Fruit fly (Drosophila melanogaster) whole organism, embryonic: ENCODE results near the gene CG4660.

Experiments used
- Atf-2 ChIP-seq: fragments of 200-800 bp; sonication (Bioruptor generic); optimal IDR thresholded peaks from 2 replicates; lab custom pipeline; 2016; ENCODE audit warnings: missing biosample characterization, missing genetic modification characterization
- B-H2 ChIP-seq: fragments of 200-800 bp; sonication (Bioruptor generic); optimal IDR thresholded peaks from 2 replicates; lab custom pipeline; 2018; ENCODE audit warnings: missing biosample characterization, mild to moderate bottlenecking, missing genetic modification characterization
- CG13287 ChIP-seq: fragments of 200-800 bp; sonication (Bioruptor generic); IDR thresholded peaks from 2 replicates; pipeline ENCODE4 v1.3.6; 2022; ENCODE audit warnings: missing biosample characterization, missing genetic modification characterization; ENCODE audit not compliant: partially characterized antibody
- CG13424 ChIP-seq: fragments of 200-800 bp; sonication (Bioruptor generic); optimal IDR thresholded peaks from 2 replicates; lab custom pipeline; 2019; ENCODE audit warnings: missing biosample characterization, mild to moderate bottlenecking, missing genetic modification characterization, moderate library complexity
- CG17186 ChIP-seq: fragments of 200-800 bp; sonication (Bioruptor generic); optimal IDR thresholded peaks from 3 replicates; lab custom pipeline; 2017; ENCODE audit warnings: missing biosample characterization, missing genetic modification reagents, missing genetic modification characterization
- CG18262 ChIP-seq: fragments of 200-800 bp; optimal IDR thresholded peaks from 3 replicates; lab custom pipeline; 2019; ENCODE audit warnings: missing biosample characterization, mild to moderate bottlenecking, missing genetic modification characterization, moderate library complexity
- CG18599 ChIP-seq: fragments of 200-800 bp; sonication (Bioruptor generic); optimal IDR thresholded peaks from 3 replicates; lab custom pipeline; 2017; ENCODE audit warnings: missing biosample characterization, missing genetic modification characterization, mild to moderate bottlenecking, moderate library complexity, missing genetic modification reagents
- CG2678 ChIP-seq: fragments of 200-800 bp; sonication (Bioruptor generic); optimal IDR thresholded peaks from 3 replicates; lab custom pipeline; 2019; ENCODE audit warnings: missing biosample characterization, mild to moderate bottlenecking, missing genetic modification characterization, moderate library complexity
- CG31441 ChIP-seq: fragments of 200-800 bp; sonication (Bioruptor generic); IDR thresholded peaks from 2 replicates; pipeline ENCODE4 v1.3.6; 2022; ENCODE audit warnings: missing biosample characterization, missing genetic modification characterization
- CG34376 ChIP-seq: fragments of 200-800 bp; sonication (Bioruptor generic); optimal IDR thresholded peaks from 2 replicates; lab custom pipeline; 2018; ENCODE audit warnings: missing biosample characterization, mild to moderate bottlenecking, missing genetic modification characterization
- CG4424 ChIP-seq: fragments of 200-800 bp; sonication (Bioruptor generic); optimal IDR thresholded peaks from 3 replicates; lab custom pipeline; 2016; ENCODE audit warnings: missing biosample characterization, missing genetic modification characterization
- CG6272 ChIP-seq: fragments of 200-800 bp; sonication (Bioruptor generic); IDR thresholded peaks from 2 replicates; pipeline ENCODE4 v1.3.6; 2022; ENCODE audit warnings: missing biosample characterization, missing genetic modification characterization
- CG6689 ChIP-seq: fragments of 200-800 bp; sonication (Bioruptor generic); IDR thresholded peaks from 2 replicates; pipeline ENCODE4 v1.3.6; 2022; ENCODE audit warnings: missing biosample characterization, missing genetic modification characterization
- CG6791 ChIP-seq: fragments of 200-800 bp; sonication (Bioruptor generic); IDR thresholded peaks from 3 replicates; pipeline ENCODE4 v1.3.6; 2022; ENCODE audit warnings: missing biosample characterization, missing genetic modification characterization; ENCODE audit not compliant: partially characterized antibody
- CG6854 ChIP-seq: fragments of 200-800 bp; sonication (Bioruptor generic); optimal IDR thresholded peaks from 3 replicates; lab custom pipeline; 2017; ENCODE audit warnings: missing biosample characterization, mild to moderate bottlenecking, missing genetic modification characterization
- CG7271 ChIP-seq: fragments of 200-800 bp; sonication (Bioruptor generic); optimal IDR thresholded peaks from 2 replicates; lab custom pipeline; 2018; ENCODE audit warnings: missing biosample characterization, mild to moderate bottlenecking, missing genetic modification characterization, moderate library complexity
- CG8089 ChIP-seq: fragments of 200-800 bp; sonication (Bioruptor generic); optimal IDR thresholded peaks from 3 replicates; lab custom pipeline; 2016; ENCODE audit warnings: missing biosample characterization, missing genetic modification characterization
- CG9817 ChIP-seq: fragments of 200-800 bp; sonication (Bioruptor generic); optimal IDR thresholded peaks from 2 replicates; lab custom pipeline; 2018; ENCODE audit warnings: missing biosample characterization, mild to moderate bottlenecking, missing genetic modification characterization, moderate library complexity
- CTCF ChIP-seq: fragments of 200-800 bp; sonication (Bioruptor generic); optimal IDR thresholded peaks from 2 replicates; lab custom pipeline; 2017; ENCODE audit warnings: missing biosample characterization, mild to moderate bottlenecking, missing genetic modification characterization, moderate library complexity
- Dbx ChIP-seq: fragments of 200-800 bp; sonication (Bioruptor generic); IDR thresholded peaks from 3 replicates; pipeline ENCODE4 v1.3.6; 2022; ENCODE audit warnings: missing biosample characterization, missing genetic modification characterization
- Gsc ChIP-seq: fragments of 200-800 bp; sonication (Bioruptor generic); IDR thresholded peaks from 2 replicates; pipeline ENCODE4 v1.3.6; 2022; ENCODE audit warnings: missing biosample characterization, missing genetic modification characterization
- Hmr ChIP-seq: fragments of 200-800 bp; sonication (Bioruptor generic); optimal IDR thresholded peaks from 3 replicates; lab custom pipeline; 2017; ENCODE audit warnings: mild to moderate bottlenecking, missing biosample characterization, missing genetic modification reagents, missing genetic modification characterization
- Med ChIP-seq: fragments of 200-800 bp; sonication (Bioruptor generic); peaks from one replicate; lab custom pipeline; 2016; ENCODE audit warnings: missing biosample characterization, missing genetic modification characterization, mild to moderate bottlenecking, inconsistent platforms, moderate library complexity
- NC2α ChIP-seq: fragments of 200-800 bp; sonication (Bioruptor generic); optimal IDR thresholded peaks from 2 replicates; lab custom pipeline; 2016; ENCODE audit warnings: missing biosample characterization, missing genetic modification characterization
- Rfx ChIP-seq: fragments of 200-800 bp; sonication (Bioruptor generic); IDR thresholded peaks from 2 replicates; pipeline ENCODE4 v1.3.6; 2022; ENCODE audit warnings: missing biosample characterization, missing genetic modification characterization
- Sox102F ChIP-seq: fragments of 200-800 bp; sonication (Bioruptor generic); optimal IDR thresholded peaks from 2 replicates; lab custom pipeline; 2018; ENCODE audit warnings: missing biosample characterization, mild to moderate bottlenecking, missing genetic modification characterization, moderate library complexity
- TFAM ChIP-seq: fragments of 200-800 bp; sonication (Bioruptor generic); optimal IDR thresholded peaks from 2 replicates; lab custom pipeline; 2017; ENCODE audit warnings: missing biosample characterization, missing genetic modification characterization, inconsistent platforms
- bowl ChIP-seq: fragments of 200-800 bp; sonication (Bioruptor generic); IDR thresholded peaks from 2 replicates; pipeline ENCODE4 v1.3.6; 2022; ENCODE audit warnings: missing biosample characterization, missing genetic modification characterization
- br ChIP-seq: fragments of >200 bp; optimal IDR thresholded peaks from 2 replicates; lab custom pipeline; 2017
- chif ChIP-seq, 2 experiments: fragments of 200-800 bp; sonication (Bioruptor generic); optimal IDR thresholded peaks; 3 replicates each; lab custom pipeline; 2016; ENCODE audit warnings: missing biosample characterization in 2 of 2, missing genetic modification characterization in 2 of 2
- chm ChIP-seq: fragments of 200-800 bp; sonication (Bioruptor generic); IDR thresholded peaks from 2 replicates; pipeline ENCODE4 v1.3.6; 2022; ENCODE audit warnings: missing biosample characterization, missing genetic modification characterization
- ftz-f1 ChIP-seq: fragments of 200-800 bp; sonication (Bioruptor generic); optimal IDR thresholded peaks from 2 replicates; lab custom pipeline; 2016; ENCODE audit warnings: missing biosample characterization, missing genetic modification characterization
- gce ChIP-seq: fragments of 200-800 bp; sonication (Bioruptor generic); IDR thresholded peaks from 3 replicates; pipeline ENCODE4 v1.3.6; 2022; ENCODE audit warnings: missing biosample characterization, missing genetic modification characterization
- hbn ChIP-seq: fragments of 200-800 bp; sonication (Bioruptor generic); IDR thresholded peaks from 2 replicates; pipeline ENCODE4 v1.3.6; 2022; ENCODE audit warnings: missing biosample characterization, missing genetic modification characterization; ENCODE audit not compliant: partially characterized antibody
- lola ChIP-seq, 3 experiments: fragments of >200 bp in 2 of 3; fragments of 200-800 bp in 1 of 3; sonication (Bioruptor generic) in 1 of 3; optimal IDR thresholded peaks; 2 replicates each; lab custom pipeline; 2017 to 2019; ENCODE audit warnings: missing biosample characterization in 3 of 3, missing genetic modification characterization in 3 of 3, mild to moderate bottlenecking in 1 of 3, moderate library complexity in 1 of 3
- mam ChIP-seq: fragments of 200-800 bp; sonication (Bioruptor generic); optimal IDR thresholded peaks from 3 replicates; lab custom pipeline; 2016; ENCODE audit warnings: missing biosample characterization, missing genetic modification characterization
- org-1 ChIP-seq: fragments of 200-800 bp; sonication (Bioruptor generic); optimal IDR thresholded peaks from 2 replicates; lab custom pipeline; 2017; ENCODE audit warnings: missing biosample characterization, missing genetic modification characterization
- p53 ChIP-seq: fragments of 200-800 bp; sonication (Bioruptor generic); optimal IDR thresholded peaks from 2 replicates; lab custom pipeline; 2016; ENCODE audit warnings: missing biosample characterization, missing genetic modification characterization
- pfk ChIP-seq: fragments of 200-800 bp; sonication (Bioruptor generic); optimal IDR thresholded peaks from 2 replicates; lab custom pipeline; 2018; ENCODE audit warnings: missing biosample characterization, mild to moderate bottlenecking, missing genetic modification characterization, moderate library complexity
- pnt ChIP-seq: fragments of 200-800 bp; sonication (Bioruptor generic); optimal IDR thresholded peaks from 3 replicates; lab custom pipeline; 2016; ENCODE audit warnings: missing biosample characterization, missing genetic modification characterization
- prd ChIP-seq, 3 experiments: fragments of >200 bp in 2 of 3; fragments of 200-800 bp in 1 of 3; sonication (Bioruptor generic) in 1 of 3; optimal IDR thresholded peaks in 2 of 3; IDR thresholded peaks in 1 of 3; 2 replicates in 2 of 3; 3 replicates in 1 of 3; pipeline versions ENCODE4 v1.3.6 to Lab custom; 2017 to 2022; ENCODE audit warnings: missing biosample characterization in 1 of 3, missing genetic modification characterization in 1 of 3
- scrt ChIP-seq: fragments of 200-800 bp; sonication (Bioruptor generic); optimal IDR thresholded peaks from 2 replicates; lab custom pipeline; 2018; ENCODE audit warnings: missing biosample characterization, mild to moderate bottlenecking, missing genetic modification characterization, moderate library complexity
- sima ChIP-seq: fragments of 200-800 bp; sonication (Bioruptor generic); optimal IDR thresholded peaks from 2 replicates; lab custom pipeline; 2016; ENCODE audit warnings: missing biosample characterization, missing genetic modification characterization
- sna ChIP-seq: fragments of 200-800 bp; sonication (Bioruptor generic); IDR thresholded peaks from 2 replicates; pipeline ENCODE4 v1.3.6; 2022; ENCODE audit warnings: missing biosample characterization, missing genetic modification characterization; ENCODE audit not compliant: partially characterized antibody
- sqz ChIP-seq: fragments of 200-800 bp; sonication (Bioruptor generic); optimal IDR thresholded peaks from 3 replicates; lab custom pipeline; 2018; ENCODE audit warnings: missing biosample characterization, mild to moderate bottlenecking, missing genetic modification characterization
- tgo ChIP-seq: fragments of 200-800 bp; sonication (Bioruptor generic); IDR thresholded peaks from 3 replicates; pipeline ENCODE4 v1.3.6; 2022; ENCODE audit warnings: missing biosample characterization, missing genetic modification characterization
- usp ChIP-seq: fragments of >200 bp; optimal IDR thresholded peaks from 2 replicates; lab custom pipeline; 2017; ENCODE audit warnings: missing biosample characterization, missing genetic modification characterization
- yki ChIP-seq: fragments of >200 bp; optimal IDR thresholded peaks from 3 replicates; lab custom pipeline; 2018

CG4660 gene

dm6 chrX:6039431-6040016 is 41.6 kb downstream of the CG4660 start, which contains the start of gene CG5937 (continued):
- no peak for TF ChIP-seq CG6272 (GFP tag; lab: Robert Waterston, UW)
- no peak for TF ChIP-seq yki (lab: Kevin White, UChicago)
- TF ChIP-seq Gsc (GFP tag; lab: Robert Waterston, UW): no peak
- no peak for TF ChIP-seq org-1 (GFP tag; lab: Kevin White, UChicago)
- TF ChIP-seq pnt (GFP tag; lab: Kevin White, UChicago): no peak
- no peak for TF ChIP-seq chif (GFP tag; optimal IDR thresholded peaks at IDR 0.05; lab: Kevin White, UChicago)
- TF ChIP-seq CG13424 (tag; lab: Kevin White, UChicago): peak; percentile 46
- no peak for TF ChIP-seq CG13287 (GFP tag; lab: Robert Waterston, UW)
- TF ChIP-seq hbn (GFP tag; lab: Robert Waterston, UW): no peak
- TF ChIP-seq ftz-f1 (GFP tag; lab: Kevin White, UChicago): no peak
- TF ChIP-seq CG6689: no peak
- TF ChIP-seq CG31441: peak; percentile 27; the same call in 1 of the 2 replicates
- no peak for TF ChIP-seq prd (optimal IDR thresholded peaks at IDR 0.05; lab: Kevin White, UChicago)
- no peak for TF ChIP-seq prd (GFP tag; IDR thresholded peaks at IDR 0.05; lab: Robert Waterston, UW)
- peak; percentile 29 for TF ChIP-seq CG34376 (GFP tag; lab: Kevin White, UChicago)
- TF ChIP-seq Atf-2 (GFP tag; lab: Kevin White, UChicago): no peak
- peak; percentile 18 for TF ChIP-seq CG18262 (tag; lab: Kevin White, UChicago)
- no peak for TF ChIP-seq usp
- no peak for TF ChIP-seq Sox102F (GFP tag; lab: Kevin White, UChicago)
- TF ChIP-seq CG4424: no peak

dm6 chrX:6037180-6037946 is 43.8 kb downstream of the CG4660 start, which contains the start of the genes rux and MCTS1:
rux (minus strand) TSS chrX:6037800.
MCTS1 (plus strand) TSS chrX:6037892.
- no peak for TF ChIP-seq CTCF (GFP tag; lab: Kevin White, UChicago)
- TF ChIP-seq lola (GFP tag; optimal IDR thresholded peaks at IDR 0.05; lab: Kevin White, UChicago): peak in 1 of 3 experiments; percentile 19
- TF ChIP-seq Med (GFP tag; lab: Kevin White, UChicago): peak; percentile 87
- TF ChIP-seq scrt (GFP tag; lab: Kevin White, UChicago): no peak
- TF ChIP-seq TFAM: no peak
- TF ChIP-seq CG9817: peak; percentile 19
- TF ChIP-seq CG18599 (GFP tag; lab: Kevin White, UChicago): peak; percentile 1
- no peak for TF ChIP-seq CG8089 (GFP tag; lab: Kevin White, UChicago)
- TF ChIP-seq CG6854: no peak
- TF ChIP-seq CG2678 (tag; lab: Kevin White, UChicago): peak; percentile 40
- no peak for TF ChIP-seq sqz (GFP tag; lab: Kevin White, UChicago)
- TF ChIP-seq CG17186 (GFP tag; lab: Kevin White, UChicago): peak; percentile 42
- TF ChIP-seq hbn (GFP tag; lab: Robert Waterston, UW): peak; percentile 87
- peak; percentile 89 for TF ChIP-seq CG6791 (GFP tag; lab: Robert Waterston, UW)
- no peak for TF ChIP-seq CG7271 (tag; lab: Kevin White, UChicago)
- TF ChIP-seq Sox102F (GFP tag; lab: Kevin White, UChicago): no peak
- TF ChIP-seq Rfx (GFP tag; lab: Robert Waterston, UW): peak; percentile 56
- no peak for TF ChIP-seq sima (GFP tag; lab: Kevin White, UChicago)
- peak; percentile 57; the same call in 2 of the 3 replicates for TF ChIP-seq Dbx (GFP tag; lab: Robert Waterston, UW)
- no peak for TF ChIP-seq pfk (GFP tag; lab: Kevin White, UChicago)
- TF ChIP-seq B-H2 (GFP tag; lab: Kevin White, UChicago): peak; percentile 38
- TF ChIP-seq br (lab: Kevin White, UChicago): no peak
- no peak for TF ChIP-seq tgo
- no peak for TF ChIP-seq gce (GFP tag; lab: Robert Waterston, UW)
- no peak for TF ChIP-seq bowl (GFP tag; lab: Robert Waterston, UW)
- no peak for TF ChIP-seq NC2α (GFP tag; lab: Kevin White, UChicago)
- peak; percentile 49 for TF ChIP-seq mam (GFP tag; lab: Kevin White, UChicago)
- TF ChIP-seq sna (GFP tag; lab: Robert Waterston, UW): peak; percentile 94
- TF ChIP-seq yki (lab: Kevin White, UChicago): no peak
- no peak for TF ChIP-seq chm
- no peak for TF ChIP-seq p53 (GFP tag; lab: Kevin White, UChicago)
- TF ChIP-seq Hmr (GFP tag; lab: Kevin White, UChicago): peak; percentile 9
